Worm (Caenorhabditis elegans): ENCODE data around the gene scl-20.

scl-20 gene

DNA sequence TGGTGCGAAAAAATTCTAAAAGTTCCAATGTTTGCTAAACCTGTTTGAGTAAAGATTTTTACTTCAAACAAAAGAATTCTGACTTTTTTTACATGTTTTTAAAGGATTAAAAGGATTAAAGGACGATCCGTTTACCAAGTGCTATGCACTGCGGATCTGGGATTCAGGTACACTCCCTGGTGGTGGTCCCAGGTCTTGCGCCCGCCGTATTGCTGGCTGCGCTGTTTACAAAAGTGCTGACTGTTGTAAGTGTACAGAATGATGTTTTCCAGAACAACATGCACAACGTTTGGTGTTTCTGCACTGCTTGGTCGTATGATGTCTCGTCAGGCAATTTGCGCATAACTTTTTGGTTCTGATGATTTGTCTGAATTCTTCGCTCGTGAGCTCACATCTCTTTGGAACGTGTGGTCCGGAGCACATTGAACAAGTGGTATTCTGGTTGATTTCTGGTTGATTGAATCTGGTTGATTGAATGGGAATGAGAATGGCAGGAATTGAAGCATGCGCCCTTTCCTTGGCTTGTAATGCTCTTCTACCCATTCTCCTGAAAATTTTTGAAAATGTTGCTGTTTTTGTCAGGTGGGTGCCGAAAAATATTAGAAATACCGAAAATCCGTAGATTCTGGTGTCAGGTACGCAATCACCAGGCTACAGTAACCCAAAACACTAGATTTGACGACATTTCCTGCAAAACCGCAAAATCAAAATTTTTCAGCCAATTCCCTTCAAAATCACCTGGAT, 28.8 kb downstream of the scl-20 start:
- TF ChIP-seq zip-5 (tag; optimal IDR thresholded peaks at IDR 0.05) (no peak), fkh-10 (GFP tag; optimal IDR thresholded peaks at IDR 0.05) (peak; percentile 18), dmd-4 (tag; optimal IDR thresholded peaks at IDR 0.05; ENCODE audit: borderline replicate concordance) (peak; percentile 70)

DNA sequence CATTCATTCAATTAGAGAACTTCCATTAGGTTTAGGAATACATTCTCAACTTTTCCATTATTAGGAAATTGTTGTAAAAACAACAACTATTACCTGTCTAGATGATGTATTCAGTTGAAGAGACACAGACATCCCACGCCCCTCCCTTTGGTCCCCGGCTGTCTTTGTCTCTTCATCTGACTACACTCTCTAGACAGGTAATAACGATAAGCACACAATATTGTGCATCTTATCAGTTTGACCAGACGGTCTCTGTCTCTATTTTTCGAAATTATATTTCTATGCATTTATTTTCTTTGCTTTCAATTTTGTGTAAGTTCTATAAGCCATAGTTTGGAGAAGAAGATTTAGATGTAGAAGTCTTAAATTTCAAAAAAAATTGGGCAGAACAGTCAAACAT, 33.0 kb downstream of the scl-20 start, which contains the start of gene Y69H2.9:
Y69H2.9 (plus strand) TSS at position 233 of the 400 bp plus-strand sequence.
- no peak for TF ChIP-seq C38D4.7 (GFP tag; optimal IDR thresholded peaks at IDR 0.05)
- TF ChIP-seq ceh-14 (tag; optimal IDR thresholded peaks at IDR 0.05) = no peak
- peak; percentile 91 for TF ChIP-seq elt-2 (tag; optimal IDR thresholded peaks at IDR 0.05)

DNA sequence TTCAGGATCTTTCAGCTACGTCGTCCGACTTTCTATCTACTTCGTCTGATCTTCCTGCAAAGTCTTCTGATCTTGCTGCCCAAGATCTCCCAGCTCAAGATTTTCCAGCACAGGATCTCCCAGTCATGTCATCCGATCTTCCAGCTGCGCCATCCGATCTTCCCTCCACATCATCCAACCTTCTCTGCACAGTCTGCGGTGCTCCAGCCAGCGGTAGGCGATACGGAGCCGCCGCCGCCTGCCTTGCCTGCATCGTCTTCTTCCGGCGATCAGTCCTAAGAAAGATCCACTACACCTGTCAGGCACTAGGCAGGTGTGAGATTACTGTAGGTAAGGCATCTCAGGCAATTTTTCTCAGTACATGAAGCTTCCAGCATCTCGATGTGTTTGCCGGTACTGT, 35.0 kb downstream of the scl-20 start, which contains the start of gene nhr-241:
nhr-241 (plus strand) TSS at position 126 of the 400 bp plus-strand sequence.
- TF ChIP-seq unc-3 (GFP tag; conservative IDR thresholded peaks at IDR 0.05) (no peak), unc-3 (tag; optimal IDR thresholded peaks at IDR 0.05) (no peak), npax-4 (tag; optimal IDR thresholded peaks at IDR 0.05) (no peak), ets-4 (tag; optimal IDR thresholded peaks at IDR 0.05) (no peak), pag-3 (tag; optimal IDR thresholded peaks at IDR 0.05; ENCODE audit: borderline replicate concordance) (peak; percentile 46), ama-1 (optimal IDR thresholded peaks at IDR 0.05) (no peak), ceh-31 (tag; optimal IDR thresholded peaks at IDR 0.05) (no peak), ceh-18 (tag; optimal IDR thresholded peaks at IDR 0.05) (no peak)

DNA sequence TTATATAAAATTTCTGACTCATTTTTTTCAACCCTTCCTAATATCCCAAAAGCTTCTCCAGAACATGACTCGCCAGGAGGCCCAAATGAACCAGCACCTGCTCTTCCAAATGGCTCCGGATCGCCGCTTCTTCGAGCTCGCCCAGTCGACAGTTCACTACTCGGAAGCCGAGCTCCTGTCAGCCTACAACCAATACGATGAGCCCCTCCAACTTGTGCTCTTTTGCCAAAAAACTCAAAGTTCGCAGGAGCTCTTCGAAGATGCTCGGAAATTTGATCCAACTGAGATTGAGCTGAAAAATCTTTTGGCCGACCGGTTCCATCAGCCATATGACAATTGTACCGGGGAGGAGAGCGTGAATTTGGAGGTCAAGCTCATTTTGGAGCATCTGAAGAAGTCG, 38.8 kb downstream of the scl-20 start:
- no peak for TF ChIP-seq Y22D7AL.16 (tag; optimal IDR thresholded peaks at IDR 0.05)
- TF ChIP-seq ref-2 (tag; optimal IDR thresholded peaks at IDR 0.05) = no peak
- no peak for TF ChIP-seq ceh-22 (tag; optimal IDR thresholded peaks at IDR 0.05)
- TF ChIP-seq lin-11 (tag; optimal IDR thresholded peaks at IDR 0.05) = no peak
- TF ChIP-seq ceh-30 (tag; optimal IDR thresholded peaks at IDR 0.05) = no peak
- no peak for TF ChIP-seq hlh-6 (tag; optimal IDR thresholded peaks at IDR 0.05)
- no peak for TF ChIP-seq gmeb-2 (tag; optimal IDR thresholded peaks at IDR 0.05)
- TF ChIP-seq odd-2 (tag; optimal IDR thresholded peaks at IDR 0.05) = no peak
- no peak for TF ChIP-seq tbx-7 (tag; optimal IDR thresholded peaks at IDR 0.05)

DNA sequence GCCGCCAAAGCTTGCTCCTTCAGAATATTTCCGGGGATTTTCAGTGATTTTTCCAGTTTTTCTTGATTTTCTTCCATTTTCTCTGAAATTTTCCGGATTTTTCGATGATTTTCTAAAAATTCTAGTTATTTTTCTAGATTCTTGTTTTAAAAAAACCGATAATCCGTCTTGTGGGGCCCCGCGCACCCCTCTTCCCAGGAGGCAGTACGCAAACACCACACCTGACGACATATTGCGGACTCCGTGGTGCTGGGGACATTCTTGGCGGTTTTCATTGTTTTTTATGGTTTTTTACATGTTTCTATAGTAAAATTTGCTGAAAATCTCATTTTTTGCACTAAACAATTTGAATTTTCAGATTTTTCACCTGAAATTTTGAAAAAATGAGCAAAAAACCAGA, 44.6 kb downstream of the scl-20 start, which contains the start of the genes ubc-19 and Y69H2.7:
ubc-19 (minus strand) TSS at position 82 of the 400 bp plus-strand sequence.
Y69H2.7 (plus strand) TSS at position 309 of the 400 bp plus-strand sequence.
- no peak for TF ChIP-seq pha-4 (tag; optimal IDR thresholded peaks at IDR 0.05)
- TF ChIP-seq sox-2 (GFP tag; IDR thresholded peaks at IDR 0.05) = no peak
- no peak for TF ChIP-seq pha-2 (tag; optimal IDR thresholded peaks at IDR 0.05)
- no peak for TF ChIP-seq sdc-2 (tag; optimal IDR thresholded peaks at IDR 0.05)
- TF ChIP-seq fkh-6 (tag; optimal IDR thresholded peaks at IDR 0.05) = no peak
- no peak for TF ChIP-seq syd-9 (tag; optimal IDR thresholded peaks at IDR 0.05)
- TF ChIP-seq C38D4.7 (GFP tag; optimal IDR thresholded peaks at IDR 0.05) = no peak
- TF ChIP-seq ahr-1 (tag; optimal IDR thresholded peaks at IDR 0.05) = no peak
- peak; percentile 8 for TF ChIP-seq ceh-30 (tag; optimal IDR thresholded peaks at IDR 0.05)
- peak; percentile 23 for TF ChIP-seq ceh-48 (tag; optimal IDR thresholded peaks at IDR 0.05)
- TF ChIP-seq ceh-31 (tag; optimal IDR thresholded peaks at IDR 0.05) = no peak
- TF ChIP-seq nfya-1 (tag; optimal IDR thresholded peaks at IDR 0.05) = peak; percentile 25
- no peak for TF ChIP-seq ref-2 (tag; optimal IDR thresholded peaks at IDR 0.05)
- TF ChIP-seq ets-4 (tag; optimal IDR thresholded peaks at IDR 0.05) = no peak

DNA sequence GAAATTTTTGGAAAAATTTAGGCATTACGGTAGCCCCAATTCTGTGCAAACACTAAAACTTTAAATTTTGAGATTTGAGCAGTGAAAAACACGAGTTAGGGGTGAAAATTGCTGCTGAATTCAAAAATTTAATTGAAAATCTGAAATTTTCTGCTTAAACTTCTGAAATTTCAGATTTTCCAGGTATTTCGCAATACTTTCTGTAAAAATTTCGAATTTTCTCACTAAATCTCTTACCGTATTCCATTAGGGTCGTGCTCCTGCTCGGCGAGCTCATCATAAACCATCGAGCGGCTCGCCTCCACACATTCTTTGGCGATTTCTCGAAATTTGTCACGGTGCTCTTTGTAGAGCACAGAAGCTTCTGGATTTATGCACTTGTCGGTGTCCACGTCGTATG, 46.9 kb downstream of the scl-20 start:
- TF ChIP-seq hlh-13 (GFP tag; optimal IDR thresholded peaks at IDR 0.05) (no peak), dve-1 (tag; optimal IDR thresholded peaks at IDR 0.05) (no peak), hlh-6 (tag; optimal IDR thresholded peaks at IDR 0.05) (no peak), unc-3 (GFP tag; conservative IDR thresholded peaks at IDR 0.05) (no peak), unc-3 (tag; optimal IDR thresholded peaks at IDR 0.05) (no peak), dmd-4 (tag; optimal IDR thresholded peaks at IDR 0.05; ENCODE audit: borderline replicate concordance) (no peak), tbx-2 (tag; optimal IDR thresholded peaks at IDR 0.05) (no peak), F13H6.1 (tag; optimal IDR thresholded peaks at IDR 0.05) (no peak), zip-5 (tag; optimal IDR thresholded peaks at IDR 0.05) (no peak), nfya-1 (tag; optimal IDR thresholded peaks at IDR 0.05) (no peak), fax-1 (tag; optimal IDR thresholded peaks at IDR 0.05) (no peak), K02D7.2 (tag; optimal IDR thresholded peaks at IDR 0.05) (no peak), gmeb-2 (tag; optimal IDR thresholded peaks at IDR 0.05) (no peak), ceh-45 (GFP tag; IDR thresholded peaks at IDR 0.05) (no peak), pag-3 (tag; optimal IDR thresholded peaks at IDR 0.05; ENCODE audit: borderline replicate concordance) (no peak), ceh-2 (tag; optimal IDR thresholded peaks at IDR 0.05) (no peak), hlh-15 (tag; optimal IDR thresholded peaks at IDR 0.05) (no peak), eyg-1 (tag; optimal IDR thresholded peaks at IDR 0.05) (no peak), ceh-30 (tag; optimal IDR thresholded peaks at IDR 0.05) (no peak), elt-2 (tag; optimal IDR thresholded peaks at IDR 0.05) (no peak)
